Worm (Caenorhabditis elegans): ENCODE results near the gene C25H3.16.

The C25H3.16 gene

ce11 chrII:5640362-5641079 lies 25.6 kb upstream of the C25H3.16 start:
- TF ChIP-seq sea-1 (GFP tag; conservative IDR thresholded peaks at IDR 0.05) (no peak), ets-7 (tag; optimal IDR thresholded peaks at IDR 0.05) (no peak), ama-1 (optimal IDR thresholded peaks at IDR 0.05) (no peak), tbx-11 (GFP tag; IDR thresholded peaks at IDR 0.05) (no peak), hmbx-1 (tag; optimal IDR thresholded peaks at IDR 0.05) (no peak), scrt-1 (GFP tag; IDR thresholded peaks at IDR 0.05) (no peak), tra-4 (tag; optimal IDR thresholded peaks at IDR 0.05) (no peak), hmg-4 (GFP tag; optimal IDR thresholded peaks at IDR 0.05) (no peak), aly-1 (tag; optimal IDR thresholded peaks at IDR 0.05) (no peak), flt-1 (GFP tag; IDR thresholded peaks at IDR 0.05) (no peak), hnd-1 (tag; optimal IDR thresholded peaks at IDR 0.05) (no peak), tbx-37 (GFP tag; conservative IDR thresholded peaks at IDR 0.05) (no peak), ceh-36 (tag; optimal IDR thresholded peaks at IDR 0.05) (no peak), pes-1 (GFP tag; IDR thresholded peaks at IDR 0.05) (no peak), F13C5.2 (tag; optimal IDR thresholded peaks at IDR 0.05) (no peak), ceh-13 (GFP tag; optimal IDR thresholded peaks at IDR 0.05) (no peak)

DNA sequence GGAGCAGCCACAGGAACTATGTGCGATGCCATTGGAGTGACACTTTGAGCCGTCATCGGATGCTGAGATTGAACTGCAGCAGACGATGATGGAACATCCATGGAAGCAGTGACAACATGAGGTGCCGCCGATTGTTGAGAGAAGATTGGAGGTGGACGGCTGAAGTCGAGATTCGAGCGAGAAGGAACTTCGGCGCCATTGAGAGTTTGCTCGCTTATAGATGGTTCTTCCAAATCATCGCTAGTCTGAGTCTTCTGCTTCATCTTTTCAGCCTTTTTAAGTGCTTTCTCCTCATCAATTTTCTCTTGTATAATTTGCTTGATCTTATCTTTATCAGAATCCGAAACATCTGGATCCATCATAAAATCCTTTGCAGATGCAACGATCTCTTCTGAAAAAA lies 24.0 kb upstream of the C25H3.16 start:
- TF ChIP-seq scrt-1 (GFP tag; IDR thresholded peaks at IDR 0.05) (no peak), flt-1 (GFP tag; IDR thresholded peaks at IDR 0.05) (no peak), aly-1 (tag; optimal IDR thresholded peaks at IDR 0.05) (no peak), F13C5.2 (tag; optimal IDR thresholded peaks at IDR 0.05) (no peak), hnd-1 (tag; optimal IDR thresholded peaks at IDR 0.05) (no peak), B0310.2 (tag; optimal IDR thresholded peaks at IDR 0.05) (no peak), tra-4 (tag; optimal IDR thresholded peaks at IDR 0.05) (no peak), hmbx-1 (tag; optimal IDR thresholded peaks at IDR 0.05) (no peak), hmg-4 (GFP tag; optimal IDR thresholded peaks at IDR 0.05) (no peak), ceh-13 (GFP tag; optimal IDR thresholded peaks at IDR 0.05) (no peak), ama-1 (optimal IDR thresholded peaks at IDR 0.05) (no peak), ets-7 (tag; optimal IDR thresholded peaks at IDR 0.05) (no peak), tbx-11 (GFP tag; IDR thresholded peaks at IDR 0.05) (no peak), tbx-37 (GFP tag; conservative IDR thresholded peaks at IDR 0.05) (no peak), pes-1 (GFP tag; IDR thresholded peaks at IDR 0.05) (no peak), sea-1 (GFP tag; conservative IDR thresholded peaks at IDR 0.05) (no peak), ceh-36 (tag; optimal IDR thresholded peaks at IDR 0.05) (no peak)

DNA sequence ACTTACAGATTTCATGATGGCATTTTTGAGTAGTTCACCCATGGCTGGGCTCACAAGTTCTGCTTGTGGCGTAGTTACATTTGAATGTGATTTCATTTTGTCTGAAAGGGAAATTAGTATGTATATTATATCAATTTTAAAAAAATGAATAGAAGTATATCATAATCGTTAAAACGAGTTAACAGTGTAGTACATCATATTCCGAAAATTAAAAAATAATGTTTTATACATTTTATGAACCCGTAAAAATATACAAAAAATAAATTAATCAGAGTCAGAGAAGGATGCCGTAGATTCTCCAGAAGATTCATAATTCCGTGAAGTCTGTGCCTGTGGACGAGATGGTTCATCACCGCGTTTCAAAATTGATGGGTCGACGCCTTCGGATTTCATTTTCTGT lies 19.1 kb upstream of the C25H3.16 start, which contains the start of gene F59E12.9:
TSS of gene F59E12.9 (minus strand) at position 101 of the 400 bp plus-strand sequence.
- TF ChIP-seq ets-7 (tag; optimal IDR thresholded peaks at IDR 0.05) = no peak

- TF ChIP-seq scrt-1 (GFP tag; IDR thresholded peaks at IDR 0.05) = no peak
- no peak for TF ChIP-seq hmg-4 (GFP tag; optimal IDR thresholded peaks at IDR 0.05)
- no peak for TF ChIP-seq B0310.2 (tag; optimal IDR thresholded peaks at IDR 0.05)
- TF ChIP-seq ets-7 (tag; optimal IDR thresholded peaks at IDR 0.05) = no peak
- TF ChIP-seq tra-4 (tag; optimal IDR thresholded peaks at IDR 0.05) = no peak
- TF ChIP-seq tbx-11 (GFP tag; IDR thresholded peaks at IDR 0.05) = no peak
- TF ChIP-seq F13C5.2 (tag; optimal IDR thresholded peaks at IDR 0.05) = no peak
- no peak for TF ChIP-seq ama-1 (optimal IDR thresholded peaks at IDR 0.05)
- no peak for TF ChIP-seq pes-1 (GFP tag; IDR thresholded peaks at IDR 0.05)
- no peak for TF ChIP-seq flt-1 (GFP tag; IDR thresholded peaks at IDR 0.05)
- no peak for TF ChIP-seq hmbx-1 (tag; optimal IDR thresholded peaks at IDR 0.05)
Observed at ce11 chrII:5648272-5648671, 17.8 kb upstream of the C25H3.16 start, which contains the start of gene ddl-1. Gene ddl-1 (minus strand): TSS chrII:5648372.

ce11 chrII:5649236-5650004 lies 16.7 kb upstream of the C25H3.16 start, which contains the start of the genes sam-4, F59E12.17 and zyg-1:
Gene sam-4 (minus strand): TSS chrII:5649286.
Gene F59E12.17 (minus strand): TSS chrII:5649470.
Gene zyg-1 (plus strand): TSS chrII:5649748.
- TF ChIP-seq sea-1 (GFP tag; conservative IDR thresholded peaks at IDR 0.05) = no peak
- no peak for TF ChIP-seq hnd-1 (tag; optimal IDR thresholded peaks at IDR 0.05)
- TF ChIP-seq aly-1 (tag; optimal IDR thresholded peaks at IDR 0.05) = no peak
- TF ChIP-seq ets-7 (tag; optimal IDR thresholded peaks at IDR 0.05) = no peak
- no peak for TF ChIP-seq hmg-4 (GFP tag; optimal IDR thresholded peaks at IDR 0.05)
- TF ChIP-seq ceh-13 (GFP tag; optimal IDR thresholded peaks at IDR 0.05) = no peak
- no peak for TF ChIP-seq flt-1 (GFP tag; IDR thresholded peaks at IDR 0.05)
- peak; percentile 16 for TF ChIP-seq F13C5.2 (tag; optimal IDR thresholded peaks at IDR 0.05)
- TF ChIP-seq scrt-1 (GFP tag; IDR thresholded peaks at IDR 0.05) = no peak
- peak; percentile 59; the same call in 1 of the 2 replicates for TF ChIP-seq pes-1 (GFP tag; IDR thresholded peaks at IDR 0.05)
- TF ChIP-seq tbx-37 (GFP tag; conservative IDR thresholded peaks at IDR 0.05) = peak; percentile 59
- no peak for TF ChIP-seq ama-1 (optimal IDR thresholded peaks at IDR 0.05)
- no peak for TF ChIP-seq tra-4 (tag; optimal IDR thresholded peaks at IDR 0.05)
- TF ChIP-seq ceh-36 (tag; optimal IDR thresholded peaks at IDR 0.05) = no peak
- TF ChIP-seq hmbx-1 (tag; optimal IDR thresholded peaks at IDR 0.05) = no peak
- TF ChIP-seq B0310.2 (tag; optimal IDR thresholded peaks at IDR 0.05) = no peak
- no peak for TF ChIP-seq tbx-11 (GFP tag; IDR thresholded peaks at IDR 0.05)

- TF ChIP-seq aly-1 (tag; optimal IDR thresholded peaks at IDR 0.05) (peak; percentile 16), hmg-4 (GFP tag; optimal IDR thresholded peaks at IDR 0.05) (no peak), hnd-1 (tag; optimal IDR thresholded peaks at IDR 0.05) (no peak)
Observed at ce11 chrII:5651426-5651825, 14.7 kb upstream of the C25H3.16 start.

- TF ChIP-seq F13C5.2 (tag; optimal IDR thresholded peaks at IDR 0.05) (no peak), aly-1 (tag; optimal IDR thresholded peaks at IDR 0.05) (no peak), ama-1 (optimal IDR thresholded peaks at IDR 0.05) (no peak), tra-4 (tag; optimal IDR thresholded peaks at IDR 0.05) (no peak), ceh-13 (GFP tag; optimal IDR thresholded peaks at IDR 0.05) (no peak), B0310.2 (tag; optimal IDR thresholded peaks at IDR 0.05) (no peak), pes-1 (GFP tag; IDR thresholded peaks at IDR 0.05) (no peak), sea-1 (GFP tag; conservative IDR thresholded peaks at IDR 0.05) (no peak), tbx-11 (GFP tag; IDR thresholded peaks at IDR 0.05) (no peak), ceh-36 (tag; optimal IDR thresholded peaks at IDR 0.05) (no peak), hmbx-1 (tag; optimal IDR thresholded peaks at IDR 0.05) (no peak)
Observed at ce11 chrII:5652334-5652733, 13.8 kb upstream of the C25H3.16 start, which contains the start of gene bli-2. Gene bli-2 (minus strand): TSS chrII:5652434.
